Worm (Caenorhabditis elegans) whole organism, L4 larva: ENCODE results near the gene K02E7.4.

Source experiments
- D1046.2 ChIP-seq: fragments of 200-800 bp; sonication (Bioruptor generic); IDR thresholded peaks from 2 replicates; pipeline ENCODE4 v1.3.6; 2022; ENCODE audit warnings: missing genetic modification characterization, missing compliant biosample characterization
- F49E8.2 ChIP-seq: sonication (generic microtip); optimal IDR thresholded peaks from 2 replicates; lab custom pipeline; 2016; ENCODE audit warnings: missing compliant biosample characterization, mild to moderate bottlenecking, missing genetic modification characterization, borderline replicate concordance
- R02D3.7 ChIP-seq: fragments of 150-350 bp; sonication (generic microtip); optimal IDR thresholded peaks from 3 replicates; lab custom pipeline; 2014; ENCODE audit warnings: missing biosample characterization, missing genetic modification characterization
- Y105C5A.15 ChIP-seq: fragments of 200-800 bp; sonication (Bioruptor generic); IDR thresholded peaks from 2 replicates; pipeline ENCODE4 v1.3.6; 2022; ENCODE audit warnings: missing genetic modification characterization, missing compliant biosample characterization
- ZK337.2 ChIP-seq: fragments of 200-800 bp; sonication (Bioruptor generic); IDR thresholded peaks from 2 replicates; pipeline ENCODE4 v1.3.6; 2022; ENCODE audit warnings: missing genetic modification reagents, missing genetic modification characterization, missing compliant biosample characterization
- attf-4 ChIP-seq: sonication (generic microtip); optimal IDR thresholded peaks from 3 replicates; lab custom pipeline; 2017; ENCODE audit warnings: missing biosample characterization, missing genetic modification characterization
- ceh-32 ChIP-seq: sonication (generic microtip); optimal IDR thresholded peaks from 2 replicates; lab custom pipeline; 2016; ENCODE audit warnings: mild to moderate bottlenecking, missing genetic modification characterization, missing compliant biosample characterization; ENCODE audit not compliant: poor library complexity
- daf-12 ChIP-seq: fragments of 150-350 bp; optimal IDR thresholded peaks from 2 replicates; lab custom pipeline; 2014; ENCODE audit warnings: missing biosample characterization, missing genetic modification reagents, missing genetic modification characterization
- daf-16 ChIP-seq, 3 experiments: sonication (generic microtip); optimal IDR thresholded peaks; 2 replicates each; lab custom pipeline; 2016 to 2017; ENCODE audit warnings: missing genetic modification characterization in 3 of 3, missing genetic modification reagents in 3 of 3, mild to moderate bottlenecking in 2 of 3, missing compliant biosample characterization in 2 of 3, missing biosample characterization in 1 of 3, moderate library complexity in 1 of 3
- dmd-6 ChIP-seq: fragments of 200-800 bp; sonication (Bioruptor generic); IDR thresholded peaks from 2 replicates; pipeline ENCODE4 v1.3.6; 2022; ENCODE audit warnings: missing genetic modification reagents, missing genetic modification characterization, missing compliant biosample characterization
- dmd-9 ChIP-seq: fragments of 200-800 bp; sonication (Bioruptor generic); IDR thresholded peaks from 2 replicates; pipeline ENCODE4 v1.3.6; 2022; ENCODE audit warnings: missing genetic modification reagents, missing genetic modification characterization, missing compliant biosample characterization
- dpl-1 ChIP-seq: fragments of 150-350 bp; optimal IDR thresholded peaks from 2 replicates; lab custom pipeline; 2014; ENCODE audit warnings: missing biosample characterization, missing genetic modification reagents, missing genetic modification characterization
- egl-27 ChIP-seq: sonication (generic microtip); optimal IDR thresholded peaks from 3 replicates; lab custom pipeline; 2017; ENCODE audit warnings: missing biosample characterization, missing genetic modification reagents, missing genetic modification characterization
- egl-43 ChIP-seq: fragments of 200-800 bp; sonication (Bioruptor generic); IDR thresholded peaks from 2 replicates; pipeline ENCODE4 v1.3.6; 2022; ENCODE audit warnings: missing genetic modification reagents, missing genetic modification characterization, missing compliant biosample characterization
- hlh-11 ChIP-seq: fragments of 200-800 bp; sonication (Bioruptor generic); optimal IDR thresholded peaks from 2 replicates; lab custom pipeline; 2018; ENCODE audit warnings: mild to moderate bottlenecking, missing genetic modification characterization, missing compliant biosample characterization
- lin-1 ChIP-seq: fragments of 200-800 bp; sonication (Bioruptor generic); IDR thresholded peaks from 2 replicates; pipeline ENCODE4 v1.3.6; 2022; ENCODE audit warnings: missing genetic modification reagents, missing genetic modification characterization, missing compliant biosample characterization
- lin-15B ChIP-seq: fragments of 150-350 bp; sonication (generic microtip); optimal IDR thresholded peaks from 3 replicates; lab custom pipeline; 2014; ENCODE audit warnings: missing biosample characterization, missing genetic modification characterization
- lin-29 ChIP-seq: fragments of 200-800 bp; sonication (Bioruptor generic); IDR thresholded peaks from 2 replicates; pipeline ENCODE4 v1.3.6; 2022; ENCODE audit warnings: missing genetic modification reagents, missing genetic modification characterization, missing compliant biosample characterization
- lin-38 ChIP-seq: fragments of 200-800 bp; sonication (Bioruptor generic); IDR thresholded peaks from 2 replicates; pipeline ENCODE4 v1.3.6; 2022; ENCODE audit warnings: missing genetic modification reagents, missing genetic modification characterization, missing compliant biosample characterization
- lin-39 ChIP-seq: fragments of 150-350 bp; optimal IDR thresholded peaks from 2 replicates; lab custom pipeline; 2014; ENCODE audit warnings: missing biosample characterization, missing genetic modification reagents, missing genetic modification characterization
- madf-5 ChIP-seq, 2 experiments: fragments of 200-800 bp; sonication (Bioruptor generic); IDR thresholded peaks; 2 replicates each; pipeline ENCODE4 v1.3.6; 2022; ENCODE audit warnings: missing compliant biosample characterization in 2 of 2, missing genetic modification characterization in 2 of 2
- mes-2 ChIP-seq: sonication (generic microtip); optimal IDR thresholded peaks from 2 replicates; lab custom pipeline; 2016; ENCODE audit warnings: missing genotype, mild to moderate bottlenecking, missing genetic modification characterization, missing compliant biosample characterization; ENCODE audit not compliant: poor library complexity, severe bottlenecking
- mxl-2 ChIP-seq: fragments of 200-800 bp; sonication (Bioruptor generic); conservative IDR thresholded peaks from 2 replicates; pipeline ENCODE4 v1.3.6; 2022; ENCODE audit warnings: missing genetic modification reagents, missing genetic modification characterization, missing compliant biosample characterization
- nhr-11 ChIP-seq: fragments of 150-350 bp; optimal IDR thresholded peaks from 2 replicates; lab custom pipeline; 2014; ENCODE audit warnings: missing biosample characterization, missing genetic modification characterization
- nhr-28 ChIP-seq: fragments of 150-350 bp; optimal IDR thresholded peaks from 2 replicates; lab custom pipeline; 2014; ENCODE audit warnings: missing biosample characterization, missing genetic modification characterization
- nhr-6 ChIP-seq: fragments of 150-350 bp; optimal IDR thresholded peaks from 2 replicates; lab custom pipeline; 2014; ENCODE audit warnings: missing biosample characterization, missing genetic modification characterization
- nhr-77 ChIP-seq: fragments of 150-350 bp; optimal IDR thresholded peaks from 2 replicates; lab custom pipeline; 2014; ENCODE audit warnings: missing biosample characterization, missing genetic modification characterization
- pqm-1 ChIP-seq: sonication (generic microtip); optimal IDR thresholded peaks from 2 replicates; lab custom pipeline; 2017; ENCODE audit warnings: missing biosample characterization, missing genetic modification characterization
- unc-39 ChIP-seq: sonication (generic microtip); optimal IDR thresholded peaks from 2 replicates; lab custom pipeline; 2017; ENCODE audit warnings: missing biosample characterization, missing genetic modification characterization
- zfp-3 ChIP-seq: fragments of 200-800 bp; sonication (Bioruptor generic); conservative IDR thresholded peaks from 2 replicates; pipeline ENCODE4 v1.3.6; 2022; ENCODE audit warnings: missing genetic modification reagents, missing genetic modification characterization, missing compliant biosample characterization
- zip-11 ChIP-seq: fragments of 200-800 bp; sonication (Bioruptor generic); IDR thresholded peaks from 2 replicates; pipeline ENCODE4 v1.3.6; 2022; ENCODE audit warnings: missing genetic modification characterization, missing compliant biosample characterization

The K02E7.4 gene

DNA sequence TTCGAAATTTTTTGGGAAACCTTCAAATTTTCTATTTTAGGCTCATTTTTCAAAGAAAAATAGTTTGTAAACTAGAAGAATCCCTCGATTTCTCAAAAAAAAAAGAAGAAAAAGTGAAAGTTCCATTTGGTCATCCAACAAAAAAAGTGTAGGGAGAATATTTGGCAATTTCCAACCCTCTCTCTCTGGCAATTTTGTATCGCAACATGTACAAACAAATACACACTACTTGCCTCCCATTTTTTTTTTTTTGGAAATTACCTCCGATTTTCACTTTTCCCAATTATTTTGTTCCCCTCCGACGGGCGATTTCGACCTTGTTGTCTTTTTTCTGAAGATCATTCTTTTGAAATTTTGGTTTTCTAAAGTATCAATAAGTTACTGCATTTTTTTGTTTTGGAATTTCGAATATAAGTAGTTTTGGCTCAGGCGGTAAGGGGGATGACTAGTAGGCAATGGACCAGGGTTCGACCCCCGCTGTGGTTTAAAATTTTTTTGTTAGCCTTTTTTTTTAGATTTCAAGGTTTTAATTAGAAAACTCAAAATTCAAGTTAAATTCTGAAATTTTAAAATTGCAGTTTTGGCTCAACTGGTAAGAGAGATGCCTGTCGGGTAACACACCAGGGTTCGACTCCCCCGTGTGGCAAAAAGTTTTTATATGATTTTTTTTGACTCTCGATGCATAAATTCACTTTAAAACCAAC, 16.5 kb downstream of the K02E7.4 start:
- TF ChIP-seq unc-39 (tag; lab: Kevin White, UChicago) (no peak), lin-38 (0 out of 2 replicates have a peak, but pooled peaks have one; percentile 25)
- TF ChIP-seq, all 104 proteins: peak for 1

DNA sequence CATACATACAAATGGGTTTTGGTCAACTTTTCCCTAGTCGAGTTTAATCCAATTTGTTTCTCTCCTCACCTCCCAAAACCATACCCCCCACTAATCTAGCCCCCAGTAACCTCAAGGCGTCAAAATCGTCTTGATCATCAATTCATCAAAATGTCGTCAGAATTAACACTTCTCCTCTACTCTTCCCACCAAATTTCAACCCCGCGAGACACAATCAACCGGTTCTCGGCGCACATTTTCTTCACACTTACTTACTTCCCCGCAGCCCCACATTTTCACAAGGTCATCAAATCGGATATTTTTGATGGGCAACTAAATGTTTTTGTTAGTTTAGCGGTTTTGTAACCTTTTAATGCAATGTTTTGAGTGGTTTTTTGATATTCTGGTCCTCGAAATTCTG, 18.5 kb downstream of the K02E7.4 start:
- TF ChIP-seq R02D3.7 (tag; lab: Kevin White, UChicago) (no peak), nhr-28 (peak; percentile 41), mxl-2 (no peak), dpl-1 (GFP tag; lab: Kevin White, UChicago) (no peak), dmd-9 (GFP tag; lab: Robert Waterston, UW) (no peak), madf-5 (GFP tag; IDR thresholded peaks at IDR 0.05; lab: Robert Waterston, UW) (no peak)

DNA sequence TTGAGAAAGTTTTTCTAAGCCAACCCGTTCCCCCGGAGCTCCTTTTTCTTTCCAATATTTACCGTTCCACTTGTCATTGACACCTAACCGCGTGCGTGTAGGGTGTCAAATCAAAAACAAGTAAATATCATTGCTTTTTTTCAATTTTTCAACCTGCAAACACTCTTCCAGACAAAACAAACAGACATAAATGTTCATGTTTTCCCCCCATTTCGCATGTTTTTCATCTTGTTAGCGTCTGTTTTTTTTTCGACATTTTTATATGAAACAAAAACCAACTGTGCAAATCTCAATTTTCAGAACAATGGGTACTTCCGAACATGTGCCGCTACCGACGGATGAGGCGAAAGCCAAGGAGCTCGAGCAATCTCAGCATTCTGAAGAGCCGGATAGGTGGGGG, 19.5 kb downstream of the K02E7.4 start, which contains the start of gene snf-3:
snf-3 (plus strand) TSS at position 301 of the 400 bp plus-strand sequence.
- TF ChIP-seq egl-43 (GFP tag; lab: Robert Waterston, UW) (no peak), attf-4 (tag; lab: Kevin White, UChicago) (no peak), Y105C5A.15 (GFP tag; lab: Robert Waterston, UW) (no peak), egl-27 (no peak), nhr-6 (tag; lab: Kevin White, UChicago) (no peak), mxl-2 (no peak), daf-12 (no peak), lin-15B (tag; lab: Kevin White, UChicago) (no peak), ceh-32 (tag; lab: Kevin White, UChicago) (no peak), mes-2 (no peak), daf-16 (GFP tag; optimal IDR thresholded peaks at IDR 0.05; lab: Kevin White, UChicago) (no peak), daf-16 (tag; optimal IDR thresholded peaks at IDR 0.05; lab: Kevin White, UChicago) (no peak), D1046.2 (GFP tag; lab: Robert Waterston, UW) (no peak), lin-39 (no peak), ZK337.2 (GFP tag; lab: Robert Waterston, UW) (no peak), zip-11 (GFP tag; lab: Robert Waterston, UW) (no peak)

DNA sequence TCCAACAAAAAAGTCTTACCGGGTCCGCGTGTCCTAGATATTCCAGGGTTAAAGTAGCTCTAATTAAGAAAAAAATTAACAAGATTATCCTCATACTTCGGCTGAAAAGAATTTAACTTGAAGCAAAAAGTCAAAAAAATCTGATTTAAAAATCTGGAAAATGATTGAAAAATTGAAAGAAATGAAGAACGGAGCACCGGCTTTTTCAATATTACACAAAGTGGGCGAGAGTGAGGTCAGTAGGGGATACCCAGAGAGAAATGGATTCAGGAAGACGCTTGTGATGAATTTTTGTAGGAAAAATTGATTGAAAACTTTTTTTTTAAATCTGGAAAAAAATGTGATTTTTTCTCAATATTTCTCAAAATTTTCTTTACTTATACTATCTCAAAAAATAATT, 28.5 kb downstream of the K02E7.4 start, which contains the start of gene pho-14:
pho-14 (minus strand) TSS at position 101 of the 400 bp plus-strand sequence.
- no peak for TF ChIP-seq egl-43 (GFP tag; lab: Robert Waterston, UW)
- TF ChIP-seq nhr-11 (tag; lab: Kevin White, UChicago): no peak

DNA sequence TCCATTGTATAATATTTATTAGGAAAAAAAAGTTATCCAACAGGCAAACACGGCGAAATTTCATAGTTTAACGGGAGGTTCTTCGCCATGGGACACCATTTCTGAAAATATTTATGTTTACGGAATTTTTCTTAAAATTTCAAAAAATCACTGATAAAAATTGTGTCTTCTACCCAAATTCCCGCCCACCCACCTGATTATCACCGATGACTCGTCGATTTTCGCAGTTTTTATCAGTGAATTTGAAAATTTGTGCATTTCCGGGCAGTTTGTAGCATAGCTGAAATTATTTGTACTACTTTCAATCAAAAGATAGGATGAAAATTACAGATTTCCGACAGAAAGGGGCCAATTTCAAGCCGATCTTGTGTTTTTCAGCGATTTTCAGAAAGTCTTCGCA, 29.2 kb downstream of the K02E7.4 start:
- peak; percentile 10 for TF ChIP-seq nhr-77
- TF ChIP-seq pqm-1 (tag; lab: Kevin White, UChicago): peak; percentile 76
- peak; percentile 51; the same call in 1 of the 2 replicates for TF ChIP-seq lin-1 (GFP tag; lab: Robert Waterston, UW)
- TF ChIP-seq egl-27: no peak
- TF ChIP-seq lin-29 (GFP tag; lab: Robert Waterston, UW): no peak
- TF ChIP-seq hlh-11 (tag; lab: Kevin White, UChicago): peak; percentile 64
- TF ChIP-seq nhr-28: peak; percentile 74
- peak; percentile 79 for TF ChIP-seq dmd-6 (GFP tag; lab: Robert Waterston, UW)
- no peak for TF ChIP-seq F49E8.2 (tag; lab: Kevin White, UChicago)
- TF ChIP-seq daf-16 (GFP tag; optimal IDR thresholded peaks at IDR 0.05; lab: Kevin White, UChicago): no peak
- peak; percentile 51 for TF ChIP-seq daf-16 (tag; optimal IDR thresholded peaks at IDR 0.05; lab: Kevin White, UChicago)
- no peak for TF ChIP-seq zfp-3 (GFP tag; lab: Robert Waterston, UW)
